Fruit fly (Drosophila melanogaster) Kc167 (cell line): Measurements from ENCODE around the gene Atxn7.

Experiments
- Myc ChIP-seq: fragments of >200 bp; optimal IDR thresholded peaks from 2 replicates; lab custom pipeline; 2017; ENCODE audit warnings: missing external identifiers
- h ChIP-seq: fragments of >200 bp; optimal IDR thresholded peaks from 3 replicates; lab custom pipeline; 2018; ENCODE audit warnings: missing external identifiers
- ttk ChIP-seq: sonication (Bioruptor generic); optimal IDR thresholded peaks from 2 replicates; lab custom pipeline; 2017; ENCODE audit warnings: missing external identifiers

dm6 chr2L:2429588-2429987, 53.9 kb downstream of the Atxn7 start:
- TF ChIP-seq h (lab: Kevin White, UChicago) = no peak
- no peak for TF ChIP-seq ttk
- no peak for TF ChIP-seq Myc (lab: Kevin White, UChicago)
